Fruit fly (Drosophila melanogaster): Measurements from ENCODE around the gene AIF.

AIF gene

DNA sequence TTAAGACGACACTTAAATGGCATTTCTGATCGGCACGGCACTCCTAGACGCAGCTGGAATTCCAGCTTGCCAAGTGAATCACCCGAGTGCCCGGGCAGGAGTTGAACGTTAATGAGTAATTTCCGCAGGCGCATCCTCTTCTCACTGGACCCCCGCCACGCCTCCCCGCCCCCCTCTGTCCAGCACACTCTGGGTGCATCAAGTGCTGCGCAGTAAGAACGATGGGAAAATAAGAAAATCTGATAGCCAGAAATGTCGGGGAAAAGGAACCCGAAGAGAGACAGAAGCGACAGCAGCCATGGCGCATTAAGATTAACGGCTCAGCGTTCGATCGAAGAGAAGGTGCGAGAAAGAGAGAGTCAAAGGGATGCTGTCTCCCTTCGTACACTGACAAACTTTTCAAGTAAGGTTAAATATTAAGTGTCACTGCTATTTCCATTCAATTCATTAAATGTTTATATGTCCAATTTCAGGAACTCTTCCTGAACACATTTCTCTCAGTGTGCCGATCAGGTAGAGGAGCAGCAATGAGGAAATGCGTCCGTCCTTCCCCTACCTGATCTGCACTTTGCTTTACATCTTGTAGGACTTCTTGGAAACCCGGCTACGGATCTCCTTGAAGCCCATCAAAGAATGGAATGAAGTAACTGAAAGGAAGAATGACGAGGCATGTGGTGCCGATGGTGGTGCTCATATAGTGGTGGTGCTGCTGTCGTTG, 13.1 kb downstream of the AIF start (continued):
- no peak for TF ChIP-seq CG5180 (GFP tag; optimal IDR thresholded peaks at IDR 0.05)
- peak; percentile 44 for TF ChIP-seq CG11398 (GFP tag; optimal IDR thresholded peaks at IDR 0.05)
- peak; percentile 27 for TF ChIP-seq CG17568 (GFP tag; optimal IDR thresholded peaks at IDR 0.05)
- 0 out of 2 replicates have a peak, but pooled peaks have one; percentile 44 for TF ChIP-seq dati (GFP tag; IDR thresholded peaks at IDR 0.05)
- peak; percentile 74 for TF ChIP-seq CG12391 (tag; optimal IDR thresholded peaks at IDR 0.05)
- TF ChIP-seq Ets65A (GFP tag): peak; percentile 76
- TF ChIP-seq Six4 (GFP tag; optimal IDR thresholded peaks at IDR 0.05): peak; percentile 60
- TF ChIP-seq sob (GFP tag; IDR thresholded peaks at IDR 0.05): 0 out of 2 replicates have a peak, but pooled peaks have one; percentile 13
- TF ChIP-seq lola (GFP tag; optimal IDR thresholded peaks at IDR 0.05): peak in 1 of 3 experiments; percentile 90
- TF ChIP-seq Bdp1 (GFP tag; optimal IDR thresholded peaks at IDR 0.05): peak; percentile 29
- TF ChIP-seq Rx (GFP tag; IDR thresholded peaks at IDR 0.05): peak; percentile 18; the same call in 1 of the 2 replicates
- TF ChIP-seq Taf1 (GFP tag; IDR thresholded peaks at IDR 0.05): no peak
- 0 out of 3 replicates have a peak, but pooled peaks have one; percentile 13 for TF ChIP-seq ci (GFP tag; IDR thresholded peaks at IDR 0.05)
- TF ChIP-seq sisA (GFP tag; IDR thresholded peaks at IDR 0.05): peak; percentile 60
- peak; percentile 18 for TF ChIP-seq ATbp (GFP tag; optimal IDR thresholded peaks at IDR 0.05)
- TF ChIP-seq CG9215 (GFP tag; IDR thresholded peaks at IDR 0.05): no peak
- no peak for TF ChIP-seq gsb (GFP tag; IDR thresholded peaks at IDR 0.05)
- peak; percentile 25 for TF ChIP-seq CG9876 (GFP tag; optimal IDR thresholded peaks at IDR 0.05)
- no peak for TF ChIP-seq CG8281 (tag; optimal IDR thresholded peaks at IDR 0.05)
- no peak for TF ChIP-seq CG6654 (GFP tag; optimal IDR thresholded peaks at IDR 0.05)
- TF ChIP-seq slbo (GFP tag; IDR thresholded peaks at IDR 0.05): no peak
- TF ChIP-seq CG8388 (GFP tag; optimal IDR thresholded peaks at IDR 0.05): peak; percentile 68
- TF ChIP-seq run (tag; optimal IDR thresholded peaks at IDR 0.05): no peak
- TF ChIP-seq CG10366 (GFP tag; IDR thresholded peaks at IDR 0.05): peak; percentile 42
- no peak for TF ChIP-seq Hr78 (GFP tag; optimal IDR thresholded peaks at IDR 0.05)
- TF ChIP-seq CG15696 (tag; optimal IDR thresholded peaks at IDR 0.05): peak; percentile 96
- no peak for TF ChIP-seq dimm (GFP tag; IDR thresholded peaks at IDR 0.05)
- peak; percentile 58 for TF ChIP-seq CG30403 (GFP tag; optimal IDR thresholded peaks at IDR 0.05)
- peak; percentile 63 for TF ChIP-seq Blimp-1 (GFP tag; optimal IDR thresholded peaks at IDR 0.05)
- TF ChIP-seq CG11085 (GFP tag; IDR thresholded peaks at IDR 0.05): no peak
- no peak for TF ChIP-seq CG12769 (tag; optimal IDR thresholded peaks at IDR 0.05)
- no peak for TF ChIP-seq tna (GFP tag; IDR thresholded peaks at IDR 0.05; ENCODE audit: partially characterized antibody)
- no peak for TF ChIP-seq CG32767 (GFP tag; IDR thresholded peaks at IDR 0.05)
- peak; percentile 60 for TF ChIP-seq CG13424 (tag; optimal IDR thresholded peaks at IDR 0.05)
- TF ChIP-seq gsb-n (tag; optimal IDR thresholded peaks at IDR 0.05): peak; percentile 70
- TF ChIP-seq Ptx1 (GFP tag; IDR thresholded peaks at IDR 0.05): 0 out of 2 replicates have a peak, but pooled peaks have one; percentile 25
- TF ChIP-seq tx (GFP tag; optimal IDR thresholded peaks at IDR 0.05): peak; percentile 44
- TF ChIP-seq salm (tag; optimal IDR thresholded peaks at IDR 0.05): peak; percentile 48
- peak; percentile 0 for TF ChIP-seq Sox102F (GFP tag; optimal IDR thresholded peaks at IDR 0.05)
- TF ChIP-seq bbx (GFP tag; IDR thresholded peaks at IDR 0.05; ENCODE audit: partially characterized antibody): no peak
- no peak for TF ChIP-seq NK7.1 (GFP tag; optimal IDR thresholded peaks at IDR 0.05)
- no peak for TF ChIP-seq Mrtf (GFP tag; IDR thresholded peaks at IDR 0.05)
- TF ChIP-seq zen2 (GFP tag; IDR thresholded peaks at IDR 0.05; ENCODE audit: partially characterized antibody): no peak
- TF ChIP-seq bab2 (GFP tag; optimal IDR thresholded peaks at IDR 0.05): peak; percentile 71
- peak; percentile 59; the same call in 1 of the 2 replicates for TF ChIP-seq sim (GFP tag; IDR thresholded peaks at IDR 0.05)
- TF ChIP-seq pros (GFP tag; optimal IDR thresholded peaks at IDR 0.05): peak; percentile 100
- no peak for TF ChIP-seq rib (GFP tag; IDR thresholded peaks at IDR 0.05)
- peak; percentile 60 for TF ChIP-seq CG1832 (GFP tag; optimal IDR thresholded peaks at IDR 0.05)
- no peak for TF ChIP-seq Doc3 (GFP tag; IDR thresholded peaks at IDR 0.05; ENCODE audit: partially characterized antibody)
